Worm (Caenorhabditis elegans): Measurements from ENCODE around the gene bir-1.
A peak's percentile ranks its signal among the peaks of the same experiment; 100 is the strongest.

bir-1 gene

ce11 chrV:11660566-11660965 lies 16.3 kb downstream of the bir-1 start:
- no peak for TF ChIP-seq lin-39 (tag; optimal IDR thresholded peaks at IDR 0.05)
- TF ChIP-seq lin-13 (GFP tag; optimal IDR thresholded peaks at IDR 0.05) = no peak
- TF ChIP-seq daf-19 (GFP tag; conservative IDR thresholded peaks at IDR 0.05) = no peak
- no peak for TF ChIP-seq F37D6.2 (tag; optimal IDR thresholded peaks at IDR 0.05)
- no peak for TF ChIP-seq ctbp-1 (GFP tag; IDR thresholded peaks at IDR 0.05)
- TF ChIP-seq dmd-6 (GFP tag; IDR thresholded peaks at IDR 0.05) = no peak
- TF ChIP-seq lim-7 (GFP tag; IDR thresholded peaks at IDR 0.05) = no peak
- TF ChIP-seq mes-2 (tag; optimal IDR thresholded peaks at IDR 0.05; ENCODE audit: poor library complexity, severe bottlenecking) = no peak
- no peak for TF ChIP-seq lin-29 (GFP tag; IDR thresholded peaks at IDR 0.05)
- no peak for TF ChIP-seq egl-43 (GFP tag; IDR thresholded peaks at IDR 0.05)
- TF ChIP-seq php-3 (GFP tag; IDR thresholded peaks at IDR 0.05) = no peak
- no peak for TF ChIP-seq hlh-30 (tag; optimal IDR thresholded peaks at IDR 0.05; ENCODE audit: insufficient read depth)
- no peak for TF ChIP-seq pqm-1 (tag; optimal IDR thresholded peaks at IDR 0.05)
- TF ChIP-seq daf-8 (GFP tag; IDR thresholded peaks at IDR 0.05) = no peak
- TF ChIP-seq Y48G9A.11 (GFP tag; IDR thresholded peaks at IDR 0.05) = no peak
- TF ChIP-seq snpc-1.2 (GFP tag; IDR thresholded peaks at IDR 0.05) = no peak
- TF ChIP-seq ceh-32 (tag; optimal IDR thresholded peaks at IDR 0.05; ENCODE audit: poor library complexity) = no peak
- TF ChIP-seq spr-1 (tag; optimal IDR thresholded peaks at IDR 0.05) = no peak

DNA sequence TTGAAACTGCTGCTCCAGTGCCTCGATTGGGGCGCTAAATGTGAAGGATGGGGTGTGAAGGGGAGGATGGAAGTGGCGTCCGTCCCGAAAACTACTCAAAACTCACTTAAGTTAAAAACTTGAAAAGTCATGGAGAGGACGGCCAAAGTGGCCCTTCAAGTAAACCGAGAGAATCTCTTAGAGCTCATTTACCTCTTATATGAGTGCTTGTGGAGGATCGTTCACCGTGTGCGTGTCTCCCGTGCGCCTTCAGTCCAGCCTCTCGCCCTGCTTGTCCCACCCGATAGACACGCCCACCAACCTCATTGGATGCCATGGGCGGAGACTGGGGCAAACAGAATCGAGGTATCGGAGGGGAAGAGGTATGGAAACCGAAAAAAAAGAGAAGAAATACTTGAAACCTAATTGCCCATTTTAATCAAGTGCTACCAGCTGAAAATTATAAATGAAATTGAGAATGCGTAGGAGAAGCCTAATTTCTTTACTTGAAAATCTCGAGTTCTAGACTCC lies 20.7 kb downstream of the bir-1 start, which contains the start of gene ceh-27:
ceh-27 (minus strand) TSS at position 228 of the 510 bp plus-strand sequence.
- TF ChIP-seq dve-1 (tag; optimal IDR thresholded peaks at IDR 0.05; ENCODE audit: insufficient read depth) (no peak), fkh-10 (GFP tag; optimal IDR thresholded peaks at IDR 0.05) (peak; percentile 52), lim-7 (GFP tag; IDR thresholded peaks at IDR 0.05) (0 out of 2 replicates have a peak, but pooled peaks have one; percentile 10)

DNA sequence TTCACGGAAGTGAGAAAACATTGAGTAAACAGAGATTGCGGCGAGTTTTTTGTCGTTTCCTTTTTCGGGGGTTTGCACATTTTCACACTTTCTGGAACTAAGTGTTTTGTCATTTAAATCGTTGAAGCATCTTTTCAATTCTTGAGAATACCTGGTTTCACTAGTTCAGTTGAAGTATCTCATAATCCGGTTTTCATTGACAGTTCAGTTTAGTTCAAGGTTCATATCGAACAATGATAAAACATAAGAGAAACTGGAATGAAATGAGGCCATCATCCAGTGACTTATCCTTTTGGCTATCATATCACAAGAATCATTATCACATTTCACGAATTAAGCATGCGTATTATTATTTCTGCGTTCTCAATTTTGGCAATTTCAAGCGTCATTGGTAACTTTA lies 22.9 kb downstream of the bir-1 start, which contains the start of gene F46F3.3:
F46F3.3 (plus strand) TSS at position 301 of the 400 bp plus-strand sequence.
- TF ChIP-seq F10B5.3 (tag; optimal IDR thresholded peaks at IDR 0.05) (no peak), unc-62 (GFP tag; optimal IDR thresholded peaks at IDR 0.05 in 1 of 2) (peak in 1 of 2 experiments; percentile 17), unc-62 (tag; optimal IDR thresholded peaks at IDR 0.05) (no peak)

DNA sequence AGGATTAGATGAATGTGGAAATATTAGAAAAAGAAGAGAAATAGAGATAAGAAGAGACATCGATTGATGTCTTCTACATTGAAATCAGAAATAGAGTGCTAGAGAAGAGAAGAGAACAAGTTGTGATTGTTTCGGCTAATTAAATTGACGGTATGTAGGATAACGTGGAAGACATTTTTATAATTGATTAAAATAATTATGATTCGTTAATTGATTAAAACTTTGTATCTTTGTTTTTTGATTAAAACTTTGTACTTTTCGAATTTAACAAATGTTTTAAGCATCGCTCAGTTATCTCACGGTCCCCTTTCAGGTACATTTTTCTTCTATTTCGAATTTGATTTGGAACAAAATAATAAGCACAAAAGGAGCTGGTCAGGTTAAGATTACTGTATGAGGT lies 28.2 kb downstream of the bir-1 start, which contains the start of gene lgc-44:
lgc-44 (minus strand) TSS at position 101 of the 400 bp plus-strand sequence.
- no peak for TF ChIP-seq ama-1 (optimal IDR thresholded peaks at IDR 0.05)
- no peak for TF ChIP-seq fos-1 (tag; optimal IDR thresholded peaks at IDR 0.05)
- no peak for TF ChIP-seq nhr-41 (GFP tag; IDR thresholded peaks at IDR 0.05)
- TF ChIP-seq jun-1 (tag; optimal IDR thresholded peaks at IDR 0.05) = no peak
- no peak for TF ChIP-seq Y5F2A.4 (GFP tag; optimal IDR thresholded peaks at IDR 0.05)
- no peak for TF ChIP-seq zfp-3 (GFP tag; conservative IDR thresholded peaks at IDR 0.05)
- TF ChIP-seq sdz-12 (GFP tag; optimal IDR thresholded peaks at IDR 0.05) = no peak
- TF ChIP-seq saeg-2 (GFP tag; IDR thresholded peaks at IDR 0.05) = no peak
- TF ChIP-seq nhr-76 (tag; optimal IDR thresholded peaks at IDR 0.05) = no peak
- no peak for TF ChIP-seq fkh-10 (GFP tag; optimal IDR thresholded peaks at IDR 0.05)
- TF ChIP-seq unc-39 (tag; optimal IDR thresholded peaks at IDR 0.05) = no peak
- no peak for TF ChIP-seq ceh-62 (tag; optimal IDR thresholded peaks at IDR 0.05)
- TF ChIP-seq daf-8 (GFP tag; IDR thresholded peaks at IDR 0.05) = no peak
- TF ChIP-seq mdl-1 (tag; optimal IDR thresholded peaks at IDR 0.05) = no peak
- TF ChIP-seq spr-1 (tag; optimal IDR thresholded peaks at IDR 0.05) = no peak
- TF ChIP-seq hlh-30 (tag; optimal IDR thresholded peaks at IDR 0.05; ENCODE audit: insufficient read depth) = no peak
- TF ChIP-seq skn-1 (tag; optimal IDR thresholded peaks at IDR 0.05) = no peak
- TF ChIP-seq nhr-11 (tag; optimal IDR thresholded peaks at IDR 0.05) = no peak
- TF ChIP-seq daf-19 (GFP tag; conservative IDR thresholded peaks at IDR 0.05) = no peak

All from whole organism, L4 larva.